Fruit fly (Drosophila melanogaster) whole organism, adult: ENCODE measurements around the gene hng2.

Experiments used
- CG14711 ChIP-seq: fragments of 200-800 bp; sonication (Bioruptor generic); optimal IDR thresholded peaks from 2 replicates; lab custom pipeline; 2018; ENCODE audit warnings: missing biosample characterization, mild to moderate bottlenecking, missing genetic modification characterization, moderate library complexity
- CG1620 ChIP-seq: fragments of 200-800 bp; sonication (Bioruptor generic); optimal IDR thresholded peaks from 2 replicates; lab custom pipeline; 2016; ENCODE audit warnings: missing biosample characterization, missing genetic modification characterization
- CG5204 ChIP-seq: fragments of 200-800 bp; sonication (Bioruptor generic); optimal IDR thresholded peaks from 2 replicates; lab custom pipeline; 2016; ENCODE audit warnings: missing biosample characterization, missing genetic modification characterization
- CG7101 ChIP-seq: fragments of 200-800 bp; sonication (Bioruptor generic); optimal IDR thresholded peaks from 2 replicates; lab custom pipeline; 2018; ENCODE audit warnings: missing biosample characterization, mild to moderate bottlenecking, missing genetic modification characterization, moderate library complexity
- Clk ChIP-seq: fragments of 200-800 bp; sonication (Bioruptor generic); optimal IDR thresholded peaks from 2 replicates; lab custom pipeline; 2017; ENCODE audit warnings: missing biosample characterization, missing genetic modification characterization
- Hr96 ChIP-seq: fragments of 200-800 bp; sonication (Bioruptor generic); optimal IDR thresholded peaks from 2 replicates; lab custom pipeline; 2016; ENCODE audit warnings: missing biosample characterization, missing genetic modification characterization
- cic ChIP-seq: fragments of 200-800 bp; sonication (Bioruptor generic); optimal IDR thresholded peaks from 2 replicates; lab custom pipeline; 2017; ENCODE audit warnings: missing biosample characterization, mild to moderate bottlenecking, missing genetic modification characterization, moderate library complexity
- kay ChIP-seq: fragments of 200-800 bp; sonication (Bioruptor generic); peaks from one replicate; lab custom pipeline; 2016; ENCODE audit warnings: missing biosample characterization, missing genetic modification characterization, borderline replicate concordance
- ovo ChIP-seq: fragments of 200-800 bp; sonication (Bioruptor generic); optimal IDR thresholded peaks from 2 replicates; lab custom pipeline; 2016; ENCODE audit warnings: missing biosample characterization, missing genetic modification characterization
- pad ChIP-seq: fragments of 200-800 bp; sonication (Bioruptor generic); optimal IDR thresholded peaks from 3 replicates; lab custom pipeline; 2017; ENCODE audit warnings: missing biosample characterization, missing genetic modification characterization, mild to moderate bottlenecking, moderate library complexity, missing genetic modification reagents

- TF ChIP-seq kay (GFP tag; lab: Kevin White, UChicago) (no peak), CG14711 (tag; lab: Kevin White, UChicago) (no peak), cic (no peak), CG7101 (tag; lab: Kevin White, UChicago) (no peak), Hr96 (GFP tag; lab: Kevin White, UChicago) (no peak), CG5204 (GFP tag; lab: Kevin White, UChicago) (no peak), Clk (GFP tag; lab: Kevin White, UChicago) (no peak), pad (GFP tag; lab: Kevin White, UChicago) (no peak), ovo (GFP tag; lab: Kevin White, UChicago) (no peak), CG1620 (GFP tag; lab: Kevin White, UChicago) (no peak)
These were observed 21.3 kb upstream of the hng2 start for dm6 chr3R:8784788-8785187.
